Fruit fly (Drosophila melanogaster) whole organism, wandering third instar larva: ENCODE measurements around the gene klar.
A peak's percentile ranks its signal among the peaks of the same experiment; 100 is the strongest.

Experiments used
- Abd-B ChIP-seq: fragments of >200 bp; optimal IDR thresholded peaks from 2 replicates; lab custom pipeline; 2017; ENCODE audit warnings: missing biosample characterization, missing genetic modification characterization
- CG32264 ChIP-seq: fragments of 200-800 bp; sonication (Bioruptor generic); optimal IDR thresholded peaks from 2 replicates; lab custom pipeline; 2016; ENCODE audit warnings: missing biosample characterization, missing genetic modification characterization
- CG9705 ChIP-seq: fragments of 200-800 bp; sonication (Bioruptor generic); optimal IDR thresholded peaks from 2 replicates; lab custom pipeline; 2018; ENCODE audit warnings: missing biosample characterization, mild to moderate bottlenecking, missing genetic modification characterization
- CrebA ChIP-seq: fragments of 200-800 bp; sonication (Bioruptor generic); optimal IDR thresholded peaks from 2 replicates; lab custom pipeline; 2016; ENCODE audit warnings: missing biosample characterization, mild to moderate bottlenecking, missing genetic modification characterization, borderline replicate concordance
- Dfd ChIP-seq: fragments of >200 bp; optimal IDR thresholded peaks from 2 replicates; lab custom pipeline; 2017; ENCODE audit warnings: missing biosample characterization, missing genetic modification characterization
- Dif ChIP-seq: fragments of 200-275, 200-300 bp; sonication (Bioruptor generic); optimal IDR thresholded peaks from 2 replicates; lab custom pipeline; 2018; ENCODE audit warnings: missing biosample characterization, missing genetic modification characterization; ENCODE audit not compliant: partially characterized antibody
- GATAd ChIP-seq: sonication (Bioruptor generic); optimal IDR thresholded peaks from 2 replicates; lab custom pipeline; 2016; ENCODE audit warnings: missing biosample characterization, missing genetic modification characterization
- HLH106 ChIP-seq: fragments of 200-800 bp; optimal IDR thresholded peaks from 3 replicates; lab custom pipeline; 2019; ENCODE audit warnings: missing biosample characterization, mild to moderate bottlenecking, missing genetic modification characterization, moderate library complexity
- Hnf4 ChIP-seq: fragments of 200-800 bp; sonication (Bioruptor generic); optimal IDR thresholded peaks from 2 replicates; lab custom pipeline; 2016; ENCODE audit warnings: missing biosample characterization, mild to moderate bottlenecking, missing genetic modification characterization
- Hr78 ChIP-seq: fragments of >200 bp; optimal IDR thresholded peaks from 2 replicates; lab custom pipeline; 2017; ENCODE audit warnings: missing biosample characterization, missing genetic modification characterization
- Hr83 ChIP-seq: fragments of 200-300 bp; sonication (Bioruptor generic); optimal IDR thresholded peaks from 2 replicates; lab custom pipeline; 2016; ENCODE audit warnings: missing biosample characterization, mild to moderate bottlenecking, missing genetic modification characterization, moderate library complexity; ENCODE audit not compliant: poor library complexity, severe bottlenecking
- Jra ChIP-seq: sonication (Bioruptor generic); optimal IDR thresholded peaks from 2 replicates; lab custom pipeline; 2016; ENCODE audit warnings: missing biosample characterization, missing genetic modification characterization
- Mio ChIP-seq: sonication (Bioruptor generic); optimal IDR thresholded peaks from 2 replicates; lab custom pipeline; 2016; ENCODE audit warnings: missing biosample characterization, missing genetic modification characterization
- Myc ChIP-seq: fragments of >200 bp; optimal IDR thresholded peaks from 2 replicates; lab custom pipeline; 2017
- N ChIP-seq: fragments of >200 bp; optimal IDR thresholded peaks from 2 replicates; lab custom pipeline; 2018; ENCODE audit warnings: missing biosample characterization, missing external identifiers, missing genetic modification characterization
- OdsH ChIP-seq: fragments of 200-800 bp; sonication (Bioruptor generic); optimal IDR thresholded peaks from 2 replicates; lab custom pipeline; 2016; ENCODE audit warnings: missing biosample characterization, mild to moderate bottlenecking, missing genetic modification characterization
- Rel ChIP-seq, 2 experiments: fragments of 200-800 bp; sonication (Bioruptor generic) in 1 of 2; optimal IDR thresholded peaks; 2 replicates in 1 of 2; 3 replicates in 1 of 2; lab custom pipeline; 2016 to 2019; ENCODE audit warnings: mild to moderate bottlenecking in 2 of 2, missing biosample characterization in 2 of 2, missing genetic modification characterization in 2 of 2, moderate library complexity in 1 of 2
- Sp1 ChIP-seq: fragments of 200-800 bp; sonication (Bioruptor generic); optimal IDR thresholded peaks from 3 replicates; lab custom pipeline; 2019; ENCODE audit warnings: missing biosample characterization, mild to moderate bottlenecking, missing genetic modification characterization, moderate library complexity
- Vsx2 ChIP-seq: fragments of 200-300, 225-300 bp; sonication (Bioruptor generic); optimal IDR thresholded peaks from 2 replicates; lab custom pipeline; 2018; ENCODE audit warnings: missing biosample characterization, missing genetic modification characterization; ENCODE audit not compliant: partially characterized antibody
- br ChIP-seq: fragments of 200-800 bp; sonication (Bioruptor generic); optimal IDR thresholded peaks from 2 replicates; lab custom pipeline; 2016; ENCODE audit warnings: missing biosample characterization, missing genetic modification characterization
- brk ChIP-seq: fragments of 200-800 bp; sonication (Bioruptor generic); optimal IDR thresholded peaks from 2 replicates; lab custom pipeline; 2016; ENCODE audit warnings: missing biosample characterization, mild to moderate bottlenecking, missing genetic modification characterization
- dl ChIP-seq, 2 experiments: fragments of 175-275, 200-275 bp in 1 of 2; fragments of 200-275 bp in 1 of 2; sonication (Bioruptor generic); optimal IDR thresholded peaks; lab custom pipeline; 2018; ENCODE audit warnings: mild to moderate bottlenecking in 2 of 2, missing biosample characterization in 2 of 2, missing genetic modification characterization in 2 of 2, moderate library complexity in 2 of 2; ENCODE audit not compliant: partially characterized antibody in 2 of 2, insufficient read depth in 1 of 2
- dmrt93B ChIP-seq: fragments of 200-800 bp; sonication (Bioruptor generic); optimal IDR thresholded peaks from 2 replicates; lab custom pipeline; 2018; ENCODE audit warnings: missing biosample characterization, mild to moderate bottlenecking, missing genetic modification characterization
- dsf ChIP-seq: sonication (Bioruptor generic); optimal IDR thresholded peaks from 2 replicates; lab custom pipeline; 2016; ENCODE audit warnings: missing biosample characterization, missing genetic modification characterization, borderline replicate concordance
- ey ChIP-seq: fragments of 200-800 bp; sonication (Bioruptor generic); optimal IDR thresholded peaks from 2 replicates; lab custom pipeline; 2016; ENCODE audit warnings: missing biosample characterization, missing genetic modification characterization
- foxo ChIP-seq, 2 experiments: fragments of 200-800 bp; sonication (Bioruptor generic); optimal IDR thresholded peaks; 2 replicates in 1 of 2; 3 replicates in 1 of 2; lab custom pipeline; 2016 to 2017; ENCODE audit warnings: missing biosample characterization in 2 of 2, missing genetic modification characterization in 2 of 2
- fru ChIP-seq: fragments of 200-800 bp; sonication (Bioruptor generic); optimal IDR thresholded peaks from 3 replicates; lab custom pipeline; 2016; ENCODE audit warnings: missing biosample characterization, mild to moderate bottlenecking, missing genetic modification characterization
- h ChIP-seq: fragments of 200-800 bp; sonication (Bioruptor generic); optimal IDR thresholded peaks from 3 replicates; lab custom pipeline; 2016; ENCODE audit warnings: missing biosample characterization, mild to moderate bottlenecking, missing genetic modification characterization
- jim ChIP-seq: fragments of 175-275, 200-325 bp; sonication (Bioruptor generic); optimal IDR thresholded peaks from 2 replicates; lab custom pipeline; 2016; ENCODE audit warnings: missing biosample characterization, mild to moderate bottlenecking, missing genetic modification characterization
- lola ChIP-seq: fragments of >200 bp; optimal IDR thresholded peaks from 2 replicates; lab custom pipeline; 2017; ENCODE audit warnings: missing biosample characterization, missing genetic modification characterization
- pan ChIP-seq: fragments of >200 bp; optimal IDR thresholded peaks from 2 replicates; lab custom pipeline; 2017
- psq ChIP-seq: fragments of 200-800 bp; sonication (Bioruptor generic); optimal IDR thresholded peaks from 3 replicates; lab custom pipeline; 2017; ENCODE audit warnings: missing biosample characterization, mild to moderate bottlenecking, missing genetic modification characterization, moderate library complexity
- rgr ChIP-seq: fragments of 200-800 bp; sonication (Bioruptor generic); optimal IDR thresholded peaks from 3 replicates; lab custom pipeline; 2016; ENCODE audit warnings: missing biosample characterization, mild to moderate bottlenecking, missing genetic modification characterization
- sage ChIP-seq: fragments of 200-800 bp; sonication (Bioruptor generic); optimal IDR thresholded peaks from 2 replicates; lab custom pipeline; 2016; ENCODE audit warnings: missing biosample characterization, mild to moderate bottlenecking, missing genetic modification characterization
- sv ChIP-seq: fragments of 200-800 bp; sonication (Bioruptor generic); optimal IDR thresholded peaks from 3 replicates; lab custom pipeline; 2016; ENCODE audit warnings: missing biosample characterization, missing genetic modification characterization
- tai ChIP-seq: sonication (Bioruptor generic); optimal IDR thresholded peaks from 2 replicates; lab custom pipeline; 2016; ENCODE audit warnings: missing biosample characterization, missing genetic modification characterization
- usp ChIP-seq: fragments of >200 bp; optimal IDR thresholded peaks from 2 replicates; lab custom pipeline; 2017; ENCODE audit warnings: missing biosample characterization, missing genetic modification characterization
- woc ChIP-seq: sonication (Bioruptor generic); optimal IDR thresholded peaks from 2 replicates; lab custom pipeline; 2016; ENCODE audit warnings: missing biosample characterization, mild to moderate bottlenecking, missing genetic modification characterization

klar gene

dm6 chr3L:554577-554976 lies 14.2 kb upstream of the klar start:
- TF ChIP-seq fru (GFP tag; lab: Kevin White, UChicago) (peak; percentile 41), CrebA (GFP tag; lab: Kevin White, UChicago) (no peak), usp (GFP tag; lab: Kevin White, UChicago) (no peak), dsf (GFP tag; lab: Kevin White, UChicago) (no peak), sv (peak; percentile 28), HLH106 (tag; lab: Kevin White, UChicago) (peak; percentile 35), tai (GFP tag; lab: Kevin White, UChicago) (no peak), psq (GFP tag; lab: Kevin White, UChicago) (no peak), CG9705 (GFP tag; lab: Kevin White, UChicago) (no peak), Hnf4 (GFP tag; lab: Kevin White, UChicago) (peak; percentile 30), br (GFP tag; lab: Kevin White, UChicago) (no peak), GATAd (GFP tag; lab: Kevin White, UChicago) (no peak), foxo (GFP tag; optimal IDR thresholded peaks at IDR 0.05; lab: Kevin White, UChicago) (peak in 1 of 2 experiments; percentile 59), Hr83 (GFP tag; lab: Kevin White, UChicago) (no peak), N (GFP tag; lab: Kevin White, UChicago) (no peak), h (GFP tag; lab: Kevin White, UChicago) (peak; percentile 30), jim (no peak), rgr (peak; percentile 19), ey (GFP tag; lab: Kevin White, UChicago) (peak; percentile 21), Sp1 (GFP tag; lab: Kevin White, UChicago) (peak; percentile 0)
- TF ChIP-seq, all 38 proteins: peak for 9

dm6 chr3L:552950-553349 lies 12.5 kb upstream of the klar start:
- no peak for TF ChIP-seq Dif (GFP tag; lab: Kevin White, UChicago)
- peak; percentile 44 for TF ChIP-seq Rel (GFP tag; optimal IDR thresholded peaks at IDR 0.05; lab: Kevin White, UChicago)
- TF ChIP-seq Rel (tag; optimal IDR thresholded peaks at IDR 0.05; lab: Kevin White, UChicago): peak; percentile 71
- TF ChIP-seq Vsx2: no peak
- peak; percentile 87 for TF ChIP-seq tai (GFP tag; lab: Kevin White, UChicago)
- TF ChIP-seq dsf (GFP tag; lab: Kevin White, UChicago): no peak
- TF ChIP-seq sage: peak; percentile 83
- TF ChIP-seq lola (GFP tag; lab: Kevin White, UChicago): no peak
- TF ChIP-seq jim: peak; percentile 51
- TF ChIP-seq br (GFP tag; lab: Kevin White, UChicago): peak; percentile 94
- TF ChIP-seq dl (GFP tag; optimal IDR thresholded peaks at IDR 0.05; lab: Kevin White, UChicago; ENCODE audit: insufficient read depth in 1 of 2, partially characterized antibody in 2 of 2): no peak
- peak; percentile 95 for TF ChIP-seq h (GFP tag; lab: Kevin White, UChicago)
- TF ChIP-seq Hnf4 (GFP tag; lab: Kevin White, UChicago): peak; percentile 93
- peak; percentile 66 for TF ChIP-seq CG9705 (GFP tag; lab: Kevin White, UChicago)
- TF ChIP-seq pan (lab: Kevin White, UChicago): no peak
- TF ChIP-seq Hr78: no peak
- TF ChIP-seq fru (GFP tag; lab: Kevin White, UChicago): peak; percentile 92
- TF ChIP-seq brk (GFP tag; lab: Kevin White, UChicago): peak; percentile 66
- TF ChIP-seq Abd-B (GFP tag; lab: Kevin White, UChicago): no peak
- TF ChIP-seq CG32264: peak; percentile 85
- TF ChIP-seq usp (GFP tag; lab: Kevin White, UChicago): no peak
- peak; percentile 90 for TF ChIP-seq HLH106 (tag; lab: Kevin White, UChicago)
- TF ChIP-seq N (GFP tag; lab: Kevin White, UChicago): no peak
- peak; percentile 93 for TF ChIP-seq ey (GFP tag; lab: Kevin White, UChicago)
- TF ChIP-seq foxo (GFP tag; optimal IDR thresholded peaks at IDR 0.05; lab: Kevin White, UChicago): peak; percentile 77 to 93
- peak; percentile 85 for TF ChIP-seq woc (GFP tag; lab: Kevin White, UChicago)
- TF ChIP-seq Myc (lab: Kevin White, UChicago): no peak
- peak; percentile 94 for TF ChIP-seq rgr
- TF ChIP-seq Sp1 (GFP tag; lab: Kevin White, UChicago): peak; percentile 91
- peak; percentile 85 for TF ChIP-seq Jra (GFP tag; lab: Kevin White, UChicago)
- peak; percentile 84 for TF ChIP-seq psq (GFP tag; lab: Kevin White, UChicago)
- TF ChIP-seq OdsH (GFP tag; lab: Kevin White, UChicago): peak; percentile 89
- peak; percentile 50 for TF ChIP-seq GATAd (GFP tag; lab: Kevin White, UChicago)
- peak; percentile 71 for TF ChIP-seq CrebA (GFP tag; lab: Kevin White, UChicago)
- TF ChIP-seq sv: peak; percentile 49
- no peak for TF ChIP-seq Dfd (GFP tag; lab: Kevin White, UChicago)
- peak; percentile 66 for TF ChIP-seq Hr83 (GFP tag; lab: Kevin White, UChicago)
- peak; percentile 80 for TF ChIP-seq dmrt93B (GFP tag; lab: Kevin White, UChicago)
- peak; percentile 53 for TF ChIP-seq Mio (GFP tag; lab: Kevin White, UChicago)
